Worm (Caenorhabditis elegans): ENCODE data around the gene srbc-24.

Gene srbc-24

DNA sequence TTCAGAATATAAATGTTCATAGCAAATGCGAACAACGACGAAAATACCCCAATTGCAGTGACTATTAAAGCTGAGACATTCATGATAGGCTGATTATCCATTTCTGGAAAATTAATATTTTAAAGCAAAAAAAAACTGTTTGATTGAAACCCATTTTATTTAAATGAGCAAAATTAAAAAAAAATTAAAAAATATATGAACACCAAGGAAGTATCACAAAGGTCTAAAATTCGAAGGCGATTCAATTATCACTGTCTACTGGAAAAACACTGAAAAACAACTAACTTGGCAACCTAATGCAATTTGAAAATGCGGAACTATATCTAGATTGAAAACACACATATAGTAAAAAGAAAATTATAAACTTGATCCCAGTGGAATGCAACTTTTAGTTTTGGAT, 39.6 kb downstream of the srbc-24 start, which contains the start of gene srbc-42:
Gene srbc-42 (minus strand): TSS at position 101 of the 400 bp plus-strand sequence.
- no peak for TF ChIP-seq pha-4 (tag; optimal IDR thresholded peaks at IDR 0.05)
- no peak for TF ChIP-seq snpc-1.1 (tag; optimal IDR thresholded peaks at IDR 0.05; ENCODE audit: insufficient read depth)
- TF ChIP-seq mcd-1 (GFP tag; IDR thresholded peaks at IDR 0.05), result no peak
- TF ChIP-seq akir-1 (GFP tag; optimal IDR thresholded peaks at IDR 0.05), result no peak

DNA sequence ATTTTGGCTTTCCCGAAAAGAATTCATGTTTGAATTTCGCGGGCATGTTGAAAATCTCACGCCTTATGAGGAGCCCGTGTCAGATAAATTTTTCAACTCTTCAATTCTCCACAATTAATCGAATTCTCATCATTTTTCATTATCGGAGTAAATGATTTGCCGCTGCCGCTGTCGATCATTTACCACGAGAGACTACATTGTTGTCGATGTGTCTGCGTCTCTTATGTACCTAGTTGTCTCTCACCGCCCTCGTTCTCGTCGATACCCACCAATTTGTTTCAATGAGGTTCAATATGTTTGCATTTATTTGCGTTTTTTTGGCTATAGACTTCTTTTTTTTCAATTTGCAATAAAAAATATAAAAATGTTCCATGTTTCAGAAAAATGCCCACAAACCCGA, 40.6 kb downstream of the srbc-24 start, which contains the start of gene nhr-13:
Gene nhr-13 (plus strand): TSS at position 369 of the 400 bp plus-strand sequence.
- no peak for TF ChIP-seq attf-5 (GFP tag; optimal IDR thresholded peaks at IDR 0.05)
- peak; percentile 92 for TF ChIP-seq hmg-1.2 (GFP tag; IDR thresholded peaks at IDR 0.05)
- TF ChIP-seq F37B4.10 (GFP tag; IDR thresholded peaks at IDR 0.05), result no peak
- TF ChIP-seq rec-8 (tag; optimal IDR thresholded peaks at IDR 0.05), result no peak
- peak; percentile 47 for TF ChIP-seq nhr-80 (tag; optimal IDR thresholded peaks at IDR 0.05)

DNA sequence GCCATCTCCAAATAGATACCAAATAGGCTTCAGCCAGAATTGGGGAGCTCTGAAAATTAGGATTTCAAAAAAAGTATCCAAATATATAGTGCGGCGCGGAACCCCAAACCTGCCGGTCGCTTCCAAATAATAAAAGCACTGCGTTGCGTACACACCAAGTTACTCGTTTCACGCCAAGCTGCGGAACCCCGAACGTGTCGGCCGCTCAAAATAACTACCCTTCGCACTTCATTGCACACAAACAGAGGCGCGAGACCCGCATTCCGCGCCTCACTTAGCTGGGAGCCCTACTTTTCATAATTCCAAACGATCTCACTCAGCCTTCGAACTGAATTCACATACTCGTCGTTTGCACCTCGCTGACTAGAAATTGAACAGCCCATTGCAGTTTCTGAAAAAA, 48.0 kb downstream of the srbc-24 start:
- TF ChIP-seq ceh-40 (GFP tag; IDR thresholded peaks at IDR 0.05) (no peak), zfh-2 (GFP tag; conservative IDR thresholded peaks at IDR 0.05) (0 out of 2 replicates have a peak, but pooled peaks have one; percentile 12), aptf-2 (GFP tag; conservative IDR thresholded peaks at IDR 0.05) (no peak), F37B4.10 (GFP tag; IDR thresholded peaks at IDR 0.05) (0 out of 2 replicates have a peak, but pooled peaks have one; percentile 72), snpc-4 (GFP tag; optimal IDR thresholded peaks at IDR 0.05) (no peak), snpc-4 (tag; optimal IDR thresholded peaks at IDR 0.05) (peak in 2 of 4 experiments; percentile 81 to 90), madf-10 (tag; optimal IDR thresholded peaks at IDR 0.05) (no peak), nhr-80 (tag; optimal IDR thresholded peaks at IDR 0.05) (no peak), snpc-1.1 (tag; optimal IDR thresholded peaks at IDR 0.05; ENCODE audit: insufficient read depth) (peak; percentile 37), nhr-27 (tag; optimal IDR thresholded peaks at IDR 0.05) (no peak), ceh-27 (GFP tag; optimal IDR thresholded peaks at IDR 0.05) (no peak), chd-7 (tag; optimal IDR thresholded peaks at IDR 0.05) (no peak), nfyb-1 (GFP tag; IDR thresholded peaks at IDR 0.05) (0 out of 2 replicates have a peak, but pooled peaks have one; percentile 39)

DNA sequence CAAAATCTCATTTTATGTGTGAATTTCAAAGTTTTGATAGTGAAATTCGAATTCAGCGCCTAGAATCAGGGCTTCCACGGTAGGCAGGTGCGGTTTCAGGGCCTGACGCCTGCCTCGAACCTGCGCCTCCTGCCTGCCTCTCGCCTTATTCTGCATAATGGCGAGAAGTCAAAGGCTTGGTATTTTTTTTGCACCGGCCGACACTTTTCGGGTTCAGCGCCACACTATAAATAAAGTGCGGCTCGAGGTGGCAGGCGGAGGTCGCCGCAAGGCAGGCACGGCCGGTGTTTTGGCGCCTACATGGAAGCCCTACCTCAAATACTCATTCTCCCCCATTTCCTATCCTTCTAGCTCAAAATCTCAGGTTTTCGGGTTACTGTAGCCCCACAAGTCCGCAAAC, 48.8 kb downstream of the srbc-24 start:
- TF ChIP-seq mxl-1 (tag; optimal IDR thresholded peaks at IDR 0.05) (no peak), zfh-2 (GFP tag; conservative IDR thresholded peaks at IDR 0.05) (peak; percentile 63), nhr-120 (GFP tag; IDR thresholded peaks at IDR 0.05) (no peak), pbrm-1 (GFP tag; IDR thresholded peaks at IDR 0.05) (no peak), ccch-3 (GFP tag; optimal IDR thresholded peaks at IDR 0.05) (no peak)

DNA sequence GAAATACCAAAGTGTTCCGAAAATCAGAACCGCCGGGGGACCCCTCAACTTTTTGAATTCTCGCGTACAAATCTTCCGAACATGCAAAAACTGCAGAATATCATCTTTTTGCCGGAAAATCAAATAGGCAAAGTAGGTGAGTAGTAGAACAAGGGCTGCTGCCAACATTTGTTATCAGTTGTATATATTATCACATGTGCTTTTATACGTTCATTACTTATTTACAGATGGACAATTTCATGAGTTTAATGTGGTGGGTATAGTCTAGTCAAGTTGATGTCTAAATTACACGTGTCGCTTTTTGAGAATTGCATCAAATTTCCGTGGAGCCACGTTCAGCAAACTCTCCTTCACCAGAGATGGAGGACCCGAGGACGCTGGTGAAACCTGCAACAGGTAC, 49.7 kb downstream of the srbc-24 start, which contains the start of gene cyp-32B1:
Gene cyp-32B1 (minus strand): TSS at position 176 of the 400 bp plus-strand sequence.
- TF ChIP-seq somi-1 (GFP tag; optimal IDR thresholded peaks at IDR 0.05) (no peak), B0019.2 (GFP tag; conservative IDR thresholded peaks at IDR 0.05) (no peak), hlh-12 (tag; optimal IDR thresholded peaks at IDR 0.05) (no peak), nhr-80 (tag; optimal IDR thresholded peaks at IDR 0.05) (peak; percentile 24), akir-1 (GFP tag; optimal IDR thresholded peaks at IDR 0.05) (no peak), C06A6.2 (GFP tag; conservative IDR thresholded peaks at IDR 0.05) (no peak)
